Worm (Caenorhabditis elegans) whole organism, L4 larva: Measurements from ENCODE around the gene prmn-1.

Source experiments
- D1046.2 ChIP-seq: fragments of 200-800 bp; sonication (Bioruptor generic); IDR thresholded peaks from 2 replicates; pipeline ENCODE4 v1.3.6; 2022; ENCODE audit warnings: missing genetic modification characterization, missing compliant biosample characterization
- F44E2.7 ChIP-seq: fragments of 200-800 bp; sonication (Bioruptor generic); IDR thresholded peaks from 2 replicates; pipeline ENCODE4 v2.1.2; 2022; ENCODE audit warnings: missing genetic modification characterization, missing compliant biosample characterization
- R02D3.7 ChIP-seq: fragments of 150-350 bp; sonication (generic microtip); optimal IDR thresholded peaks from 3 replicates; lab custom pipeline; 2014; ENCODE audit warnings: missing biosample characterization, missing genetic modification characterization
- T26A8.4 ChIP-seq: fragments of 200-800 bp; sonication (Bioruptor generic); IDR thresholded peaks from 2 replicates; pipeline ENCODE4 v1.3.6; 2022; ENCODE audit warnings: missing genetic modification characterization, missing compliant biosample characterization
- aha-1 ChIP-seq: fragments of 150-350 bp; peaks from one replicate; lab custom pipeline; 2014; ENCODE audit warnings: missing biosample characterization, missing genetic modification characterization
- ceh-28 ChIP-seq: fragments of 150-350 bp; optimal IDR thresholded peaks from 2 replicates; lab custom pipeline; 2014; ENCODE audit warnings: missing biosample characterization, missing genetic modification reagents, missing genetic modification characterization
- ceh-32 ChIP-seq: sonication (generic microtip); optimal IDR thresholded peaks from 2 replicates; lab custom pipeline; 2016; ENCODE audit warnings: mild to moderate bottlenecking, missing genetic modification characterization, missing compliant biosample characterization; ENCODE audit not compliant: poor library complexity
- ceh-44 ChIP-seq: fragments of 200-800 bp; sonication (Bioruptor generic); IDR thresholded peaks from 2 replicates; pipeline ENCODE4 v1.3.6; 2022; ENCODE audit warnings: missing genetic modification reagents, missing genetic modification characterization, missing compliant biosample characterization
- ces-1 ChIP-seq: fragments of 150-350 bp; sonication (generic microtip); optimal IDR thresholded peaks from 4 replicates; lab custom pipeline; 2014; ENCODE audit warnings: missing biosample characterization, missing genetic modification reagents, missing genetic modification characterization
- ctbp-1 ChIP-seq: fragments of 200-800 bp; sonication (Bioruptor generic); IDR thresholded peaks from 2 replicates; pipeline ENCODE4 v1.3.6; 2022; ENCODE audit warnings: missing genetic modification reagents, missing genetic modification characterization, missing compliant biosample characterization
- daf-12 ChIP-seq: fragments of 150-350 bp; optimal IDR thresholded peaks from 2 replicates; lab custom pipeline; 2014; ENCODE audit warnings: missing biosample characterization, missing genetic modification reagents, missing genetic modification characterization
- daf-16 ChIP-seq, 3 experiments: sonication (generic microtip); optimal IDR thresholded peaks; 2 replicates each; lab custom pipeline; 2016 to 2017; ENCODE audit warnings: missing genetic modification characterization in 3 of 3, missing genetic modification reagents in 3 of 3, mild to moderate bottlenecking in 2 of 3, missing compliant biosample characterization in 2 of 3, missing biosample characterization in 1 of 3, moderate library complexity in 1 of 3
- daf-19 ChIP-seq: fragments of 200-800 bp; sonication (Bioruptor generic); conservative IDR thresholded peaks from 2 replicates; pipeline ENCODE4 v1.3.6; 2022; ENCODE audit warnings: missing genetic modification characterization, missing compliant biosample characterization
- daf-8 ChIP-seq: fragments of 200-800 bp; sonication (Bioruptor generic); IDR thresholded peaks from 2 replicates; pipeline ENCODE4 v1.3.6; 2022; ENCODE audit warnings: missing genetic modification characterization, missing compliant biosample characterization
- dmd-9 ChIP-seq: fragments of 200-800 bp; sonication (Bioruptor generic); IDR thresholded peaks from 2 replicates; pipeline ENCODE4 v1.3.6; 2022; ENCODE audit warnings: missing genetic modification reagents, missing genetic modification characterization, missing compliant biosample characterization
- duxl-1 ChIP-seq: sonication (generic microtip); optimal IDR thresholded peaks from 2 replicates; lab custom pipeline; 2016; ENCODE audit warnings: mild to moderate bottlenecking, missing genetic modification characterization, moderate library complexity, missing compliant biosample characterization; ENCODE audit not compliant: poor library complexity
- dve-1 ChIP-seq: sonication (generic microtip); optimal IDR thresholded peaks from 2 replicates; lab custom pipeline; 2017; ENCODE audit warnings: antibody characterized with exemption, mild to moderate bottlenecking, missing genetic modification characterization, missing compliant biosample characterization; ENCODE audit not compliant: insufficient read depth
- fkh-10 ChIP-seq: fragments of 150-350 bp; optimal IDR thresholded peaks from 2 replicates; lab custom pipeline; 2014; ENCODE audit warnings: missing biosample characterization, missing genetic modification reagents, missing genetic modification characterization
- hlh-11 ChIP-seq: fragments of 200-800 bp; sonication (Bioruptor generic); optimal IDR thresholded peaks from 2 replicates; lab custom pipeline; 2018; ENCODE audit warnings: mild to moderate bottlenecking, missing genetic modification characterization, missing compliant biosample characterization
- hlh-30 ChIP-seq: sonication (generic microtip); optimal IDR thresholded peaks from 2 replicates; lab custom pipeline; 2017; ENCODE audit warnings: antibody characterized with exemption, mild to moderate bottlenecking, missing genetic modification characterization, missing compliant biosample characterization; ENCODE audit not compliant: insufficient read depth
- hmg-1.1 ChIP-seq: fragments of 200-800 bp; sonication (Bioruptor generic); IDR thresholded peaks from 2 replicates; pipeline ENCODE4 v1.3.6; 2022; ENCODE audit warnings: missing genetic modification reagents, missing genetic modification characterization, missing compliant biosample characterization
- jun-1 ChIP-seq: fragments of 150-350 bp; optimal IDR thresholded peaks from 2 replicates; lab custom pipeline; 2014; ENCODE audit warnings: missing biosample characterization, missing genetic modification reagents, missing genetic modification characterization
- lin-39 ChIP-seq: fragments of 150-350 bp; optimal IDR thresholded peaks from 2 replicates; lab custom pipeline; 2014; ENCODE audit warnings: missing biosample characterization, missing genetic modification reagents, missing genetic modification characterization
- lir-3 ChIP-seq: sonication (generic microtip); optimal IDR thresholded peaks from 2 replicates; lab custom pipeline; 2016; ENCODE audit warnings: mild to moderate bottlenecking, missing genetic modification characterization, missing compliant biosample characterization
- lsy-2 ChIP-seq, 2 experiments: fragments of 150-350 bp in 1 of 2; sonication (generic microtip) in 1 of 2; optimal IDR thresholded peaks; 2 replicates each; lab custom pipeline; 2014 to 2017; ENCODE audit warnings: missing biosample characterization in 2 of 2, missing genetic modification characterization in 2 of 2
- madf-5 ChIP-seq, 2 experiments: fragments of 200-800 bp; sonication (Bioruptor generic); IDR thresholded peaks; 2 replicates each; pipeline ENCODE4 v1.3.6; 2022; ENCODE audit warnings: missing compliant biosample characterization in 2 of 2, missing genetic modification characterization in 2 of 2
- mep-1 ChIP-seq: fragments of 150-350 bp; sonication (generic microtip); optimal IDR thresholded peaks from 3 replicates; lab custom pipeline; 2014; ENCODE audit warnings: missing biosample characterization, missing genetic modification characterization
- mes-2 ChIP-seq: sonication (generic microtip); optimal IDR thresholded peaks from 2 replicates; lab custom pipeline; 2016; ENCODE audit warnings: missing genotype, mild to moderate bottlenecking, missing genetic modification characterization, missing compliant biosample characterization; ENCODE audit not compliant: poor library complexity, severe bottlenecking
- nhr-10 ChIP-seq: fragments of 150-350 bp; optimal IDR thresholded peaks from 2 replicates; lab custom pipeline; 2014; ENCODE audit warnings: missing biosample characterization, missing genetic modification characterization
- nhr-111 ChIP-seq: fragments of 200-800 bp; sonication (Bioruptor generic); optimal IDR thresholded peaks from 2 replicates; lab custom pipeline; 2018; ENCODE audit warnings: mild to moderate bottlenecking, missing genetic modification characterization, missing compliant biosample characterization
- nhr-25 ChIP-seq: sonication (generic microtip); optimal IDR thresholded peaks from 2 replicates; lab custom pipeline; 2017; ENCODE audit warnings: missing genetic modification characterization, mild to moderate bottlenecking, missing compliant biosample characterization, antibody characterized with exemption, moderate library complexity, borderline replicate concordance; ENCODE audit not compliant: insufficient read depth
- nhr-77 ChIP-seq: fragments of 150-350 bp; optimal IDR thresholded peaks from 2 replicates; lab custom pipeline; 2014; ENCODE audit warnings: missing biosample characterization, missing genetic modification characterization
- php-3 ChIP-seq: fragments of 200-800 bp; sonication (Bioruptor generic); IDR thresholded peaks from 2 replicates; pipeline ENCODE4 v1.3.6; 2022; ENCODE audit warnings: missing genetic modification reagents, missing genetic modification characterization, missing compliant biosample characterization
- pqm-1 ChIP-seq: sonication (generic microtip); optimal IDR thresholded peaks from 2 replicates; lab custom pipeline; 2017; ENCODE audit warnings: missing biosample characterization, missing genetic modification characterization
- rbr-2 ChIP-seq: sonication (generic microtip); optimal IDR thresholded peaks from 2 replicates; lab custom pipeline; 2016; ENCODE audit warnings: missing genotype, missing genetic modification characterization, missing compliant biosample characterization
- saeg-2 ChIP-seq: fragments of 200-800 bp; sonication (Bioruptor generic); IDR thresholded peaks from 2 replicates; pipeline ENCODE4 v1.3.6; 2022; ENCODE audit warnings: missing genetic modification reagents, missing genetic modification characterization, missing compliant biosample characterization
- sdz-12 ChIP-seq: fragments of 200-800 bp; sonication (Bioruptor generic); optimal IDR thresholded peaks from 2 replicates; lab custom pipeline; 2018; ENCODE audit warnings: mild to moderate bottlenecking, missing genetic modification characterization, missing compliant biosample characterization
- unc-130 ChIP-seq: sonication (generic microtip); optimal IDR thresholded peaks from 2 replicates; lab custom pipeline; 2016; ENCODE audit warnings: missing genetic modification reagents, missing genetic modification characterization, missing compliant biosample characterization
- unc-62 ChIP-seq, 3 experiments: fragments of 150-350 bp in 1 of 3; sonication (generic microtip); optimal IDR thresholded peaks in 2 of 3; peaks in 1 of 3; 1 replicate in 1 of 3; 2 replicates in 2 of 3; lab custom pipeline; 2014 to 2017; ENCODE audit warnings: missing biosample characterization in 3 of 3, missing genetic modification characterization in 3 of 3, missing genetic modification reagents in 3 of 3, missing genotype in 1 of 3
- zfp-3 ChIP-seq: fragments of 200-800 bp; sonication (Bioruptor generic); conservative IDR thresholded peaks from 2 replicates; pipeline ENCODE4 v1.3.6; 2022; ENCODE audit warnings: missing genetic modification reagents, missing genetic modification characterization, missing compliant biosample characterization
- zip-11 ChIP-seq: fragments of 200-800 bp; sonication (Bioruptor generic); IDR thresholded peaks from 2 replicates; pipeline ENCODE4 v1.3.6; 2022; ENCODE audit warnings: missing genetic modification characterization, missing compliant biosample characterization
- zip-2 ChIP-seq: fragments of 150-350 bp; optimal IDR thresholded peaks from 2 replicates; lab custom pipeline; 2014; ENCODE audit warnings: missing biosample characterization, missing genetic modification characterization
- ztf-11 ChIP-seq: fragments of 150-350 bp; optimal IDR thresholded peaks from 2 replicates; lab custom pipeline; 2014; ENCODE audit warnings: missing biosample characterization, missing genetic modification characterization

prmn-1 gene

DNA sequence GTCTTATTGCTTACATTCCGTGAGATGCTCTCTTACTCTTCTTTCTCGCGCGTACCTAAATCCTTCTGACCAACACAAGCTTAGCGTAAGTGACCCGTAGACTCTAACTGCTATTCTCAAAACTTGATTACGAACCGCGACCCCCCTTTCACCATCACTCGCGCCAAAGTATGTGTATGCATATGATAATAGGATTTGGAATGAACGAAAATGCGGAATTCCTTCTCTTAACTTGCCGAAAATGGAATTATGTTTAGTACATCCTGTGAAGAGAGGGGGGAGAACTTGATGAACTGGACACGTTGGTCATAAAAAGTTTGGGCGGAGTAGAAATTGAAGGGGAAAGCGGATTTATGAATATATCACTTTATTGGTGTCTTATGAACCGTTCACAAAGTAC lies 2.0 kb downstream of the prmn-1 start:
- no peak for TF ChIP-seq R02D3.7 (tag; lab: Kevin White, UChicago)
- peak; percentile 95 for TF ChIP-seq fkh-10
- no peak for TF ChIP-seq D1046.2 (GFP tag; lab: Robert Waterston, UW)
- no peak for TF ChIP-seq saeg-2 (GFP tag; lab: Robert Waterston, UW)
- TF ChIP-seq zip-2 = no peak
- no peak for TF ChIP-seq ceh-44 (GFP tag; lab: Robert Waterston, UW)
- TF ChIP-seq nhr-10 (tag; lab: Kevin White, UChicago) = no peak
- peak in 1 of 2 experiments; percentile 5 for TF ChIP-seq unc-62 (GFP tag; optimal IDR thresholded peaks at IDR 0.05 in 1 of 2; lab: Kevin White, UChicago)
- no peak for TF ChIP-seq unc-62 (tag; optimal IDR thresholded peaks at IDR 0.05; lab: Kevin White, UChicago)
- TF ChIP-seq ctbp-1 (GFP tag; lab: Robert Waterston, UW) = peak; percentile 62; the same call in 1 of the 2 replicates
- TF ChIP-seq ces-1 (GFP tag; lab: Kevin White, UChicago) = peak; percentile 90
- TF ChIP-seq, all 104 proteins: peak for 4

DNA sequence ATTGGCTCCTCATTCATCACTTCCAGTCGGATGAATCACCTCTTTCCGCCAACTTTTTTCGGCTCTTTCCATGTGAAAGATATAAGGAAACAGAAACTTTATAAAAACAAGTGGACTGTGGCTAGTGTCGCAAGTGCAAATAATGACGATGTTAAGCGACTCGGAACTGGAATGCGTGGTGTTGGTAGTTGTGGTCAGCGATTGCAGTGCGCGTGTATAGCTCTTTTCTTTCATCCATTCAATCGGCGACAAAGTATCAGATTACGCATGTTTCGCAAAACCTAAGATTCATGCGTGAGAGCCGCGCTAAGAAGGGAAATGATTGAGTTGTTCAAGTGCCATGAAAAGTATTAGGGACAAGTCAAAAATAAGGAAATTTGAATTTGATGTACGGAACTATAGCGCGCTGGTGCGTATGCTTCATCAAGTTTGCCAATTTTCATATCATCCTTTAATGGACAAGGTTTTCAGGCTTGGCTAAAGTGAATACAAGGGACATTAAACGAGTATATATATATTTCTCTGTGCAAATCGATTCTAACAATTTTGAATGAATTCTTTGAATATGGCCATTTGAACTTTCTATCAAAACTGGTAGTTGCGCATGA lies 2.9 kb downstream of the prmn-1 start:
- no peak for TF ChIP-seq nhr-25 (tag; lab: Kevin White, UChicago)
- 0 out of 2 replicates have a peak, but pooled peaks have one; percentile 18 for TF ChIP-seq T26A8.4 (GFP tag; lab: Robert Waterston, UW)
- TF ChIP-seq hlh-11 (tag; lab: Kevin White, UChicago) = no peak
- TF ChIP-seq ztf-11 (tag; lab: Kevin White, UChicago) = no peak
- TF ChIP-seq unc-62 (GFP tag; optimal IDR thresholded peaks at IDR 0.05 in 1 of 2; lab: Kevin White, UChicago) = peak in 1 of 2 experiments; percentile 92
- no peak for TF ChIP-seq unc-62 (tag; optimal IDR thresholded peaks at IDR 0.05; lab: Kevin White, UChicago)
- no peak for TF ChIP-seq lsy-2 (tag; optimal IDR thresholded peaks at IDR 0.05; lab: Kevin White, UChicago)
- TF ChIP-seq ceh-32 (tag; lab: Kevin White, UChicago) = no peak
- TF ChIP-seq aha-1 (tag; lab: Kevin White, UChicago) = peak; percentile 58
- no peak for TF ChIP-seq lin-39 (tag; lab: Kevin White, UChicago)

DNA sequence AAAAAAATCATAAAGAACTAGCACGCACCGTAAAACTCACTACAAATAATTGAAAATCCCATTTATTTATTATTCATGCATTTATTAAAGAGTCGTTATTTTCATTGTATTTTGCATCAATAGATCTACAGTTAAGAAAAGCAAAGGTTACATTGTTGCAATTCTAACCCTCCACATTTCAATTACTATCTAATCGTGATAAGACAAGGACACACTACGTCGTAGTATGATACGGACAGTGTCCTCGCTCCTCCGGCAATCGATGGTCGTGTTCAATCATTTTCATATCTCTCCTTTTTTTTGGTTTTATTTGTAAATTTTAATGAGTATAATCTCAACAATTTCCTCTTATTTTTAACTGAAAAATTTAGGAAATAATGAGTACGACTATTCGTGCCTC lies 8.0 kb downstream of the prmn-1 start, which contains the start of gene prx-12:
TSS of gene prx-12 (plus strand) at position 371 of the 400 bp plus-strand sequence.
- TF ChIP-seq hmg-1.1 (GFP tag; lab: Robert Waterston, UW) = 0 out of 2 replicates have a peak, but pooled peaks have one; percentile 20
- TF ChIP-seq sdz-12 (GFP tag; lab: Kevin White, UChicago) = no peak
- TF ChIP-seq dve-1 (tag; lab: Kevin White, UChicago) = peak; percentile 4
- no peak for TF ChIP-seq jun-1 (tag; lab: Kevin White, UChicago)
- TF ChIP-seq lir-3 (tag; lab: Kevin White, UChicago) = no peak
- TF ChIP-seq F44E2.7 = no peak
- TF ChIP-seq nhr-111 (GFP tag; lab: Kevin White, UChicago) = no peak
- no peak for TF ChIP-seq hlh-30 (tag; lab: Kevin White, UChicago)
- TF ChIP-seq nhr-25 (tag; lab: Kevin White, UChicago) = no peak
- no peak for TF ChIP-seq saeg-2 (GFP tag; lab: Robert Waterston, UW)
- no peak for TF ChIP-seq zip-11 (GFP tag; lab: Robert Waterston, UW)
- TF ChIP-seq aha-1 (tag; lab: Kevin White, UChicago) = no peak
- no peak for TF ChIP-seq ceh-28 (tag; lab: Kevin White, UChicago)
- TF ChIP-seq php-3 (GFP tag; lab: Robert Waterston, UW) = no peak
- no peak for TF ChIP-seq duxl-1 (tag; lab: Kevin White, UChicago)
- no peak for TF ChIP-seq daf-16 (GFP tag; optimal IDR thresholded peaks at IDR 0.05; lab: Kevin White, UChicago)
- TF ChIP-seq daf-16 (tag; optimal IDR thresholded peaks at IDR 0.05; lab: Kevin White, UChicago) = peak; percentile 49
- no peak for TF ChIP-seq dmd-9 (GFP tag; lab: Robert Waterston, UW)
- TF ChIP-seq unc-62 (GFP tag; optimal IDR thresholded peaks at IDR 0.05 in 1 of 2; lab: Kevin White, UChicago) = peak in 1 of 2 experiments; percentile 41
- no peak for TF ChIP-seq unc-62 (tag; optimal IDR thresholded peaks at IDR 0.05; lab: Kevin White, UChicago)
- no peak for TF ChIP-seq mes-2 (tag; lab: Kevin White, UChicago)
- TF ChIP-seq daf-12 = no peak
- TF ChIP-seq zfp-3 = no peak
- peak; percentile 35 for TF ChIP-seq nhr-77 (tag; lab: Kevin White, UChicago)
- no peak for TF ChIP-seq madf-5 (GFP tag; IDR thresholded peaks at IDR 0.05; lab: Robert Waterston, UW)
- TF ChIP-seq rbr-2 = no peak
- no peak for TF ChIP-seq lsy-2 (tag; optimal IDR thresholded peaks at IDR 0.05; lab: Kevin White, UChicago)
- no peak for TF ChIP-seq unc-130 (GFP tag; lab: Kevin White, UChicago)
- peak; percentile 72 for TF ChIP-seq pqm-1
- TF ChIP-seq fkh-10 = no peak
- no peak for TF ChIP-seq R02D3.7 (tag; lab: Kevin White, UChicago)
- TF ChIP-seq ceh-32 (tag; lab: Kevin White, UChicago) = no peak
- TF ChIP-seq mep-1 (tag; lab: Kevin White, UChicago) = peak; percentile 54
- no peak for TF ChIP-seq daf-8
- no peak for TF ChIP-seq daf-19
